Fruit fly (Drosophila melanogaster): ENCODE measurements around the gene CG5096.

DNA sequence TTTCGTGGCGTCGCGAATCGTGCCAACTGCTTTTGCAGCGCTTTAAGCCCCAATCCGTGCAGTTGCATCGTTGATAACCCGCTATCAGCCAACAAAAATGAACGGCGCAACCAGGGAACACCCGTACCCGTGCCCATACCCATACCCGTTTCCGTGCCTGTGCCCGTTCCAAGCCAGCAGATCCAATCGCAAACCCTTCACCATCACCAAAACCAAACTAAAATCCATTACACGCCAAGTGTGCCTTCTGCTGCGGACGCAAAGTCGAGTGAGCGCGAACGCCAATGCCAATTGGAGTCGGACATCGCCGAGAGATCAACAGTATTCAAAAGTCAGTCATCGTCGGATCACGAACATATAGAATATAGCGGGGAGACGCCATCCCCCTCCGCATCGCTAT lies 47.9 kb upstream of the CG5096 start:
- TF ChIP-seq achi (GFP tag; optimal IDR thresholded peaks at IDR 0.05): no peak
- no peak for TF ChIP-seq Sox14 (GFP tag; optimal IDR thresholded peaks at IDR 0.05)
- no peak for TF ChIP-seq Sox102F (GFP tag; optimal IDR thresholded peaks at IDR 0.05)
- no peak for TF ChIP-seq CG8632 (GFP tag; optimal IDR thresholded peaks at IDR 0.05)
- no peak for TF ChIP-seq dsx (GFP tag; optimal IDR thresholded peaks at IDR 0.05; ENCODE audit: poor library complexity, severe bottlenecking)
